Fruit fly (Drosophila melanogaster) whole organism, wandering third instar larva: ENCODE data around the gene CG33229.

Experiments used
- Abd-B ChIP-seq: fragments of >200 bp; optimal IDR thresholded peaks from 2 replicates; lab custom pipeline; 2017; ENCODE audit warnings: missing biosample characterization, missing genetic modification characterization
- CrebA ChIP-seq: fragments of 200-800 bp; sonication (Bioruptor generic); optimal IDR thresholded peaks from 2 replicates; lab custom pipeline; 2016; ENCODE audit warnings: missing biosample characterization, mild to moderate bottlenecking, missing genetic modification characterization, borderline replicate concordance
- Dfd ChIP-seq: fragments of >200 bp; optimal IDR thresholded peaks from 2 replicates; lab custom pipeline; 2017; ENCODE audit warnings: missing biosample characterization, missing genetic modification characterization
- Dif ChIP-seq: fragments of 200-275, 200-300 bp; sonication (Bioruptor generic); optimal IDR thresholded peaks from 2 replicates; lab custom pipeline; 2018; ENCODE audit warnings: missing biosample characterization, missing genetic modification characterization; ENCODE audit not compliant: partially characterized antibody
- GATAd ChIP-seq: sonication (Bioruptor generic); optimal IDR thresholded peaks from 2 replicates; lab custom pipeline; 2016; ENCODE audit warnings: missing biosample characterization, missing genetic modification characterization
- Hnf4 ChIP-seq: fragments of 200-800 bp; sonication (Bioruptor generic); optimal IDR thresholded peaks from 2 replicates; lab custom pipeline; 2016; ENCODE audit warnings: missing biosample characterization, mild to moderate bottlenecking, missing genetic modification characterization
- Hr78 ChIP-seq: fragments of >200 bp; optimal IDR thresholded peaks from 2 replicates; lab custom pipeline; 2017; ENCODE audit warnings: missing biosample characterization, missing genetic modification characterization
- Hr83 ChIP-seq: fragments of 200-300 bp; sonication (Bioruptor generic); optimal IDR thresholded peaks from 2 replicates; lab custom pipeline; 2016; ENCODE audit warnings: missing biosample characterization, mild to moderate bottlenecking, missing genetic modification characterization, moderate library complexity; ENCODE audit not compliant: poor library complexity, severe bottlenecking
- Jra ChIP-seq: sonication (Bioruptor generic); optimal IDR thresholded peaks from 2 replicates; lab custom pipeline; 2016; ENCODE audit warnings: missing biosample characterization, missing genetic modification characterization
- Mio ChIP-seq: sonication (Bioruptor generic); optimal IDR thresholded peaks from 2 replicates; lab custom pipeline; 2016; ENCODE audit warnings: missing biosample characterization, missing genetic modification characterization
- Myc ChIP-seq: fragments of >200 bp; optimal IDR thresholded peaks from 2 replicates; lab custom pipeline; 2017
- N ChIP-seq: fragments of >200 bp; optimal IDR thresholded peaks from 2 replicates; lab custom pipeline; 2018; ENCODE audit warnings: missing biosample characterization, missing external identifiers, missing genetic modification characterization
- OdsH ChIP-seq: fragments of 200-800 bp; sonication (Bioruptor generic); optimal IDR thresholded peaks from 2 replicates; lab custom pipeline; 2016; ENCODE audit warnings: missing biosample characterization, mild to moderate bottlenecking, missing genetic modification characterization
- Rel ChIP-seq, 2 experiments: fragments of 200-800 bp; sonication (Bioruptor generic) in 1 of 2; optimal IDR thresholded peaks; 2 replicates in 1 of 2; 3 replicates in 1 of 2; lab custom pipeline; 2016 to 2019; ENCODE audit warnings: mild to moderate bottlenecking in 2 of 2, missing biosample characterization in 2 of 2, missing genetic modification characterization in 2 of 2, moderate library complexity in 1 of 2
- Sp1 ChIP-seq: fragments of 200-800 bp; sonication (Bioruptor generic); optimal IDR thresholded peaks from 3 replicates; lab custom pipeline; 2019; ENCODE audit warnings: missing biosample characterization, mild to moderate bottlenecking, missing genetic modification characterization, moderate library complexity
- Vsx2 ChIP-seq: fragments of 200-300, 225-300 bp; sonication (Bioruptor generic); optimal IDR thresholded peaks from 2 replicates; lab custom pipeline; 2018; ENCODE audit warnings: missing biosample characterization, missing genetic modification characterization; ENCODE audit not compliant: partially characterized antibody
- br ChIP-seq: fragments of 200-800 bp; sonication (Bioruptor generic); optimal IDR thresholded peaks from 2 replicates; lab custom pipeline; 2016; ENCODE audit warnings: missing biosample characterization, missing genetic modification characterization
- brk ChIP-seq: fragments of 200-800 bp; sonication (Bioruptor generic); optimal IDR thresholded peaks from 2 replicates; lab custom pipeline; 2016; ENCODE audit warnings: missing biosample characterization, mild to moderate bottlenecking, missing genetic modification characterization
- dl ChIP-seq, 2 experiments: fragments of 175-275, 200-275 bp in 1 of 2; fragments of 200-275 bp in 1 of 2; sonication (Bioruptor generic); optimal IDR thresholded peaks; lab custom pipeline; 2018; ENCODE audit warnings: mild to moderate bottlenecking in 2 of 2, missing biosample characterization in 2 of 2, missing genetic modification characterization in 2 of 2, moderate library complexity in 2 of 2; ENCODE audit not compliant: partially characterized antibody in 2 of 2, insufficient read depth in 1 of 2
- fru ChIP-seq: fragments of 200-800 bp; sonication (Bioruptor generic); optimal IDR thresholded peaks from 3 replicates; lab custom pipeline; 2016; ENCODE audit warnings: missing biosample characterization, mild to moderate bottlenecking, missing genetic modification characterization
- h ChIP-seq: fragments of 200-800 bp; sonication (Bioruptor generic); optimal IDR thresholded peaks from 3 replicates; lab custom pipeline; 2016; ENCODE audit warnings: missing biosample characterization, mild to moderate bottlenecking, missing genetic modification characterization
- jim ChIP-seq: fragments of 175-275, 200-325 bp; sonication (Bioruptor generic); optimal IDR thresholded peaks from 2 replicates; lab custom pipeline; 2016; ENCODE audit warnings: missing biosample characterization, mild to moderate bottlenecking, missing genetic modification characterization
- pan ChIP-seq: fragments of >200 bp; optimal IDR thresholded peaks from 2 replicates; lab custom pipeline; 2017
- rgr ChIP-seq: fragments of 200-800 bp; sonication (Bioruptor generic); optimal IDR thresholded peaks from 3 replicates; lab custom pipeline; 2016; ENCODE audit warnings: missing biosample characterization, mild to moderate bottlenecking, missing genetic modification characterization
- sage ChIP-seq: fragments of 200-800 bp; sonication (Bioruptor generic); optimal IDR thresholded peaks from 2 replicates; lab custom pipeline; 2016; ENCODE audit warnings: missing biosample characterization, mild to moderate bottlenecking, missing genetic modification characterization
- usp ChIP-seq: fragments of >200 bp; optimal IDR thresholded peaks from 2 replicates; lab custom pipeline; 2017; ENCODE audit warnings: missing biosample characterization, missing genetic modification characterization

The CG33229 gene

dm6 chr3L:270760-271500 is 47.3 kb downstream of the CG33229 start, which contains the start of gene miple2 (continued):
- TF ChIP-seq Sp1 (GFP tag; lab: Kevin White, UChicago) (peak; percentile 54), Mio (no peak), br (GFP tag; lab: Kevin White, UChicago) (peak; percentile 35), Hr83 (GFP tag; lab: Kevin White, UChicago) (no peak), Myc (no peak), Hnf4 (GFP tag; lab: Kevin White, UChicago) (peak; percentile 22), Dfd (no peak)
- TF ChIP-seq, all 38 proteins: peak for 17

- peak; percentile 64 for TF ChIP-seq Dif (GFP tag; lab: Kevin White, UChicago)
- peak; percentile 74 for TF ChIP-seq dl (GFP tag; optimal IDR thresholded peaks at IDR 0.05; lab: Kevin White, UChicago; ENCODE audit: insufficient read depth in 1 of 2, partially characterized antibody in 2 of 2)
- TF ChIP-seq Rel (GFP tag; optimal IDR thresholded peaks at IDR 0.05; lab: Kevin White, UChicago), result no peak
- peak; percentile 11 for TF ChIP-seq Rel (tag; optimal IDR thresholded peaks at IDR 0.05; lab: Kevin White, UChicago)
- no peak for TF ChIP-seq N (GFP tag; lab: Kevin White, UChicago)
- no peak for TF ChIP-seq rgr (GFP tag; lab: Kevin White, UChicago)
- TF ChIP-seq Jra, result peak; percentile 50
- TF ChIP-seq br (GFP tag; lab: Kevin White, UChicago), result peak; percentile 15
- no peak for TF ChIP-seq OdsH (GFP tag; lab: Kevin White, UChicago)
- peak; percentile 41 for TF ChIP-seq Hr83 (GFP tag; lab: Kevin White, UChicago)
- TF ChIP-seq Vsx2 (GFP tag; lab: Kevin White, UChicago), result peak; percentile 41
These were observed 48.0 kb downstream of the CG33229 start for dm6 chr3L:271501-272249.

- TF ChIP-seq Abd-B (no peak), GATAd (GFP tag; lab: Kevin White, UChicago) (no peak), Dif (GFP tag; lab: Kevin White, UChicago) (no peak), sage (GFP tag; lab: Kevin White, UChicago) (no peak), Myc (no peak), br (GFP tag; lab: Kevin White, UChicago) (no peak), Sp1 (GFP tag; lab: Kevin White, UChicago) (no peak), Hnf4 (GFP tag; lab: Kevin White, UChicago) (no peak), brk (GFP tag; lab: Kevin White, UChicago) (no peak), Hr78 (GFP tag; lab: Kevin White, UChicago) (no peak), jim (GFP tag; lab: Kevin White, UChicago) (no peak), OdsH (GFP tag; lab: Kevin White, UChicago) (no peak), Dfd (no peak), pan (no peak), N (GFP tag; lab: Kevin White, UChicago) (no peak)
These were observed 49.6 kb downstream of the CG33229 start, which contains the start of gene CG32845 for dm6 chr3L:273291-273690. TSS of gene CG32845 (minus strand) at chr3L:273391.

dm6 chr3L:274855-275254 is 51.2 kb downstream of the CG33229 start, which contains the start of gene ttm2:
TSS of gene ttm2 (plus strand) at chr3L:275155.
- no peak for TF ChIP-seq fru (GFP tag; lab: Kevin White, UChicago)
- TF ChIP-seq OdsH (GFP tag; lab: Kevin White, UChicago), result no peak
- no peak for TF ChIP-seq Sp1 (GFP tag; lab: Kevin White, UChicago)
- TF ChIP-seq h (GFP tag; lab: Kevin White, UChicago), result no peak
- no peak for TF ChIP-seq rgr (GFP tag; lab: Kevin White, UChicago)
- TF ChIP-seq usp, result no peak
- no peak for TF ChIP-seq Jra
- TF ChIP-seq Rel (GFP tag; optimal IDR thresholded peaks at IDR 0.05; lab: Kevin White, UChicago), result no peak
- no peak for TF ChIP-seq Rel (tag; optimal IDR thresholded peaks at IDR 0.05; lab: Kevin White, UChicago)
- TF ChIP-seq Hr78 (GFP tag; lab: Kevin White, UChicago), result no peak
- no peak for TF ChIP-seq CrebA (GFP tag; lab: Kevin White, UChicago)
- TF ChIP-seq pan, result no peak
- TF ChIP-seq, all 38 proteins: peak for 0
